Worm (Caenorhabditis elegans) whole organism, late embryonic: ENCODE measurements around the gene acc-2.

Source experiments
- C08G9.2 ChIP-seq: sonication (generic microtip); optimal IDR thresholded peaks from 2 replicates; lab custom pipeline; 2016; ENCODE audit warnings: mild to moderate bottlenecking, missing genetic modification characterization, moderate library complexity, missing compliant biosample characterization
- C38D4.7 ChIP-seq: fragments of 200-800 bp; sonication (Bioruptor generic); optimal IDR thresholded peaks from 2 replicates; lab custom pipeline; 2018; ENCODE audit warnings: mild to moderate bottlenecking, missing genetic modification characterization, moderate library complexity, missing compliant biosample characterization
- F13H6.1 ChIP-seq: sonication (generic microtip); optimal IDR thresholded peaks from 2 replicates; lab custom pipeline; 2016; ENCODE audit warnings: missing genetic modification characterization, missing compliant biosample characterization
- T23F11.4 ChIP-seq: fragments of 200-800 bp; sonication (Bioruptor generic); optimal IDR thresholded peaks from 2 replicates; lab custom pipeline; 2018; ENCODE audit warnings: mild to moderate bottlenecking, missing genetic modification characterization, missing compliant biosample characterization
- Y22D7AL.16 ChIP-seq: sonication (generic microtip); optimal IDR thresholded peaks from 2 replicates; lab custom pipeline; 2016; ENCODE audit warnings: missing genetic modification characterization, missing compliant biosample characterization
- ama-1 ChIP-seq: fragments of 150-350 bp; optimal IDR thresholded peaks from 2 replicates; lab custom pipeline; 2014
- ceh-18 ChIP-seq: sonication (generic microtip); optimal IDR thresholded peaks from 2 replicates; lab custom pipeline; 2016; ENCODE audit warnings: missing genetic modification characterization, missing compliant biosample characterization
- ceh-2 ChIP-seq: sonication (generic microtip); optimal IDR thresholded peaks from 2 replicates; lab custom pipeline; 2016; ENCODE audit warnings: missing genotype, missing genetic modification characterization, missing compliant biosample characterization
- ceh-22 ChIP-seq: sonication (generic microtip); optimal IDR thresholded peaks from 2 replicates; lab custom pipeline; 2017; ENCODE audit warnings: missing biosample characterization, missing genetic modification characterization
- ceh-30 ChIP-seq: fragments of 150-350 bp; optimal IDR thresholded peaks from 2 replicates; lab custom pipeline; 2014; ENCODE audit warnings: missing biosample characterization, missing genetic modification characterization
- ceh-31 ChIP-seq: sonication (generic microtip); optimal IDR thresholded peaks from 2 replicates; lab custom pipeline; 2016; ENCODE audit warnings: missing genetic modification characterization, missing compliant biosample characterization
- ceh-48 ChIP-seq: sonication (generic microtip); optimal IDR thresholded peaks from 2 replicates; lab custom pipeline; 2016; ENCODE audit warnings: missing genetic modification characterization, inconsistent platforms, missing compliant biosample characterization
- ceh-9 ChIP-seq: sonication (generic microtip); optimal IDR thresholded peaks from 2 replicates; lab custom pipeline; 2016; ENCODE audit warnings: mild to moderate bottlenecking, missing genetic modification characterization, inconsistent platforms, missing compliant biosample characterization
- dmd-4 ChIP-seq: sonication (generic microtip); optimal IDR thresholded peaks from 2 replicates; lab custom pipeline; 2016; ENCODE audit warnings: borderline replicate concordance, missing genetic modification characterization, missing compliant biosample characterization
- dve-1 ChIP-seq: sonication (generic microtip); optimal IDR thresholded peaks from 2 replicates; lab custom pipeline; 2017; ENCODE audit warnings: antibody characterized with exemption, mild to moderate bottlenecking, missing genetic modification characterization, missing compliant biosample characterization
- elt-2 ChIP-seq: sonication (generic microtip); optimal IDR thresholded peaks from 2 replicates; lab custom pipeline; 2016; ENCODE audit warnings: missing genetic modification reagents, missing genetic modification characterization, missing compliant biosample characterization
- elt-4 ChIP-seq: sonication (generic microtip); optimal IDR thresholded peaks from 2 replicates; lab custom pipeline; 2016; ENCODE audit warnings: missing genetic modification characterization, missing compliant biosample characterization
- eyg-1 ChIP-seq: sonication (generic microtip); optimal IDR thresholded peaks from 2 replicates; lab custom pipeline; 2016; ENCODE audit warnings: missing genotype, missing genetic modification characterization, missing compliant biosample characterization
- fkh-10 ChIP-seq: fragments of 150-350 bp; optimal IDR thresholded peaks from 2 replicates; lab custom pipeline; 2014; ENCODE audit warnings: missing biosample characterization, missing genetic modification reagents, missing genetic modification characterization
- fkh-6 ChIP-seq: sonication (generic microtip); optimal IDR thresholded peaks from 2 replicates; lab custom pipeline; 2016; ENCODE audit warnings: missing genetic modification characterization, missing compliant biosample characterization
- gmeb-2 ChIP-seq: sonication (generic microtip); optimal IDR thresholded peaks from 2 replicates; lab custom pipeline; 2016; ENCODE audit warnings: missing genetic modification characterization, inconsistent platforms, missing compliant biosample characterization
- hlh-15 ChIP-seq: sonication (generic microtip); optimal IDR thresholded peaks from 2 replicates; lab custom pipeline; 2016; ENCODE audit warnings: missing genetic modification characterization, missing compliant biosample characterization
- hlh-6 ChIP-seq: sonication (generic microtip); optimal IDR thresholded peaks from 2 replicates; lab custom pipeline; 2016; ENCODE audit warnings: missing genotype, missing genetic modification characterization, missing compliant biosample characterization
- hlh-8 ChIP-seq: sonication (generic microtip); optimal IDR thresholded peaks from 2 replicates; lab custom pipeline; 2016; ENCODE audit warnings: missing genotype, missing genetic modification characterization, missing compliant biosample characterization
- lim-6 ChIP-seq: sonication (generic microtip); optimal IDR thresholded peaks from 2 replicates; lab custom pipeline; 2016; ENCODE audit warnings: missing genetic modification characterization, missing compliant biosample characterization
- lin-11 ChIP-seq: fragments of 200-800 bp; sonication (Bioruptor generic); optimal IDR thresholded peaks from 2 replicates; lab custom pipeline; 2018; ENCODE audit warnings: mild to moderate bottlenecking, missing genetic modification characterization, missing compliant biosample characterization
- madf-2 ChIP-seq: sonication (generic microtip); optimal IDR thresholded peaks from 2 replicates; lab custom pipeline; 2017; ENCODE audit warnings: missing genetic modification characterization, missing compliant biosample characterization
- mec-3 ChIP-seq: sonication (generic microtip); optimal IDR thresholded peaks from 2 replicates; lab custom pipeline; 2016; ENCODE audit warnings: borderline replicate concordance, missing genetic modification characterization, missing compliant biosample characterization
- nfya-1 ChIP-seq: sonication (generic microtip); optimal IDR thresholded peaks from 2 replicates; lab custom pipeline; 2017; ENCODE audit warnings: missing genetic modification characterization, mild to moderate bottlenecking, missing compliant biosample characterization, antibody characterized with exemption, moderate library complexity
- nhr-11 ChIP-seq: fragments of 150-350 bp; optimal IDR thresholded peaks from 2 replicates; lab custom pipeline; 2014; ENCODE audit warnings: missing biosample characterization, missing genetic modification characterization
- nhr-232 ChIP-seq: sonication (generic microtip); optimal IDR thresholded peaks from 2 replicates; lab custom pipeline; 2016; ENCODE audit warnings: missing genetic modification characterization, missing compliant biosample characterization
- npax-4 ChIP-seq: sonication (generic microtip); optimal IDR thresholded peaks from 2 replicates; lab custom pipeline; 2016; ENCODE audit warnings: missing genetic modification characterization, missing compliant biosample characterization
- odd-2 ChIP-seq: sonication (generic microtip); optimal IDR thresholded peaks from 2 replicates; lab custom pipeline; 2017; ENCODE audit warnings: antibody characterized with exemption, mild to moderate bottlenecking, missing genetic modification characterization, missing compliant biosample characterization
- pag-3 ChIP-seq: sonication (generic microtip); optimal IDR thresholded peaks from 2 replicates; lab custom pipeline; 2016; ENCODE audit warnings: missing compliant biosample characterization, missing genetic modification characterization, borderline replicate concordance
- pat-9 ChIP-seq: fragments of 200-800 bp; sonication (Bioruptor generic); optimal IDR thresholded peaks from 2 replicates; lab custom pipeline; 2018; ENCODE audit warnings: mild to moderate bottlenecking, missing genetic modification characterization, moderate library complexity, missing compliant biosample characterization
- pax-1 ChIP-seq: fragments of 150-350 bp; optimal IDR thresholded peaks from 2 replicates; lab custom pipeline; 2014; ENCODE audit warnings: missing biosample characterization, missing genetic modification characterization
- pros-1 ChIP-seq: fragments of 150-350 bp; optimal IDR thresholded peaks from 2 replicates; lab custom pipeline; 2014; ENCODE audit warnings: missing biosample characterization, missing genetic modification reagents, missing genetic modification characterization
- ref-2 ChIP-seq: sonication (generic microtip); optimal IDR thresholded peaks from 2 replicates; lab custom pipeline; 2016; ENCODE audit warnings: missing genetic modification characterization, missing compliant biosample characterization
- rnt-1 ChIP-seq: sonication (generic microtip); optimal IDR thresholded peaks from 2 replicates; lab custom pipeline; 2016; ENCODE audit warnings: missing genetic modification characterization, missing compliant biosample characterization
- sdc-2 ChIP-seq: sonication (generic microtip); optimal IDR thresholded peaks from 2 replicates; lab custom pipeline; 2016; ENCODE audit warnings: missing genotype, missing genetic modification characterization, missing compliant biosample characterization
- sox-4 ChIP-seq: sonication (generic microtip); optimal IDR thresholded peaks from 2 replicates; lab custom pipeline; 2017; ENCODE audit warnings: mild to moderate bottlenecking, missing genetic modification characterization, inconsistent platforms, missing compliant biosample characterization
- syd-9 ChIP-seq: sonication (generic microtip); optimal IDR thresholded peaks from 2 replicates; lab custom pipeline; 2016; ENCODE audit warnings: mild to moderate bottlenecking, missing genetic modification characterization, moderate library complexity, missing compliant biosample characterization
- tbx-2 ChIP-seq: sonication (generic microtip); optimal IDR thresholded peaks from 2 replicates; lab custom pipeline; 2016; ENCODE audit warnings: missing genetic modification characterization, missing compliant biosample characterization
- tbx-7 ChIP-seq: sonication (generic microtip); optimal IDR thresholded peaks from 2 replicates; lab custom pipeline; 2016; ENCODE audit warnings: missing genotype, missing genetic modification characterization, missing compliant biosample characterization
- ttx-3 ChIP-seq: sonication (generic microtip); optimal IDR thresholded peaks from 2 replicates; lab custom pipeline; 2016; ENCODE audit warnings: missing genetic modification reagents, missing genetic modification characterization, missing compliant biosample characterization
- unc-55 ChIP-seq: sonication (generic microtip); optimal IDR thresholded peaks from 2 replicates; lab custom pipeline; 2017; ENCODE audit warnings: missing biosample characterization, missing genetic modification reagents, missing genetic modification characterization
- ztf-16 ChIP-seq: sonication (generic microtip); optimal IDR thresholded peaks from 2 replicates; lab custom pipeline; 2017; ENCODE audit warnings: missing genetic modification characterization, missing compliant biosample characterization

The acc-2 gene

ce11 chrIV:9016477-9016876, at the start of gene acc-2:
Gene acc-2, plus strand, starts transcription at chrIV:9016777.
- TF ChIP-seq C38D4.7 (GFP tag; lab: Kevin White, UChicago), result no peak
- no peak for TF ChIP-seq hlh-8 (tag; lab: Kevin White, UChicago)
- no peak for TF ChIP-seq ama-1 (lab: Kevin White, UChicago)
- TF ChIP-seq fkh-10 (GFP tag; lab: Kevin White, UChicago), result no peak
- no peak for TF ChIP-seq ref-2 (tag; lab: Kevin White, UChicago)
- TF ChIP-seq elt-4 (tag; lab: Kevin White, UChicago), result no peak
- no peak for TF ChIP-seq odd-2 (tag; lab: Kevin White, UChicago)
- TF ChIP-seq ceh-2 (tag; lab: Kevin White, UChicago), result no peak
- TF ChIP-seq ceh-31, result no peak
- TF ChIP-seq F13H6.1, result no peak

ce11 chrIV:8967990-8968389, 48.6 kb upstream of the acc-2 start, which contains the start of gene suex-2:
Gene suex-2, plus strand, starts transcription at chrIV:8968290.
- TF ChIP-seq ceh-30, result no peak
- TF ChIP-seq tbx-2 (tag; lab: Kevin White, UChicago), result no peak
- TF ChIP-seq sox-4 (tag; lab: Kevin White, UChicago), result no peak
- no peak for TF ChIP-seq Y22D7AL.16 (tag; lab: Kevin White, UChicago)
- TF ChIP-seq, all 69 proteins: peak for 0

ce11 chrIV:8973249-8973958, 43.2 kb upstream of the acc-2 start, which contains the start of gene C53B4.3:
Gene C53B4.3, minus strand, starts transcription at chrIV:8973712.
- TF ChIP-seq gmeb-2 (tag; lab: Kevin White, UChicago) (no peak), ceh-2 (tag; lab: Kevin White, UChicago) (peak; percentile 94), C08G9.2 (tag; lab: Kevin White, UChicago) (peak; percentile 97), lim-6 (peak; percentile 75), C38D4.7 (GFP tag; lab: Kevin White, UChicago) (no peak), tbx-2 (tag; lab: Kevin White, UChicago) (peak; percentile 87), madf-2 (tag; lab: Kevin White, UChicago) (no peak), dve-1 (no peak), nhr-232 (tag; lab: Kevin White, UChicago) (no peak), mec-3 (tag; lab: Kevin White, UChicago) (no peak), syd-9 (tag; lab: Kevin White, UChicago) (no peak), sox-4 (tag; lab: Kevin White, UChicago) (no peak), tbx-7 (tag; lab: Kevin White, UChicago) (peak; percentile 96), lin-11 (tag; lab: Kevin White, UChicago) (no peak), unc-55 (no peak), ztf-16 (peak; percentile 43), npax-4 (tag; lab: Kevin White, UChicago) (no peak), hlh-15 (tag; lab: Kevin White, UChicago) (no peak), rnt-1 (tag; lab: Kevin White, UChicago) (peak; percentile 83), odd-2 (tag; lab: Kevin White, UChicago) (no peak), T23F11.4 (GFP tag; lab: Kevin White, UChicago) (no peak), ref-2 (tag; lab: Kevin White, UChicago) (peak; percentile 81), ttx-3 (tag; lab: Kevin White, UChicago) (peak; percentile 15), nfya-1 (no peak), Y22D7AL.16 (tag; lab: Kevin White, UChicago) (no peak), pax-1 (tag; lab: Kevin White, UChicago) (no peak), ceh-9 (tag; lab: Kevin White, UChicago) (no peak), hlh-6 (tag; lab: Kevin White, UChicago) (no peak), ceh-22 (tag; lab: Kevin White, UChicago) (no peak), pros-1 (tag; lab: Kevin White, UChicago) (no peak), dmd-4 (no peak), sdc-2 (tag; lab: Kevin White, UChicago) (peak; percentile 57), nhr-11 (tag; lab: Kevin White, UChicago) (no peak), ceh-48 (tag; lab: Kevin White, UChicago) (no peak), elt-2 (tag; lab: Kevin White, UChicago) (no peak), F13H6.1 (peak; percentile 69), pat-9 (tag; lab: Kevin White, UChicago) (no peak), ceh-31 (peak; percentile 93), fkh-6 (peak; percentile 70), eyg-1 (tag; lab: Kevin White, UChicago) (no peak), ceh-30 (no peak), ceh-18 (tag; lab: Kevin White, UChicago) (no peak), pag-3 (tag; lab: Kevin White, UChicago) (no peak)
